Worm (Caenorhabditis elegans): ENCODE results near the gene twk-26.

The twk-26 gene

DNA sequence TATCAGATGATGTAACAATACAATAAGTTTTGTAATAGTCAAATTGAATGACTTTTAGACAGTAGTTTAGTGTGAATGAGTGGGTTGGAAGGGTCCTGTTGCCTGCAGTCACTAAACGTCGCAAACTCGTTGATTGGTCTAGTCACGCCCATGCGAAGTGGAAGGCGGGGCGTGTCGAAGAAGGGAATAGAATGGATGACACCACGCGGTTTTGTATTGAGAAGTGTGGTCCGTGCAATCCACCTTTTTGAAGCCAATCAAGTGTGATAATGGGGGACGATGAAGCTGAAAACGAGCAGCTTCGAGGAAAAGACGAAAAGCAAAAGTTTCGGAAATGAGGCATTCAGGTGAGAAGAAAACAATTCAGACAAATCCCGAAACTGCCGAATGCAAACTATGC lies 15.7 kb upstream of the twk-26 start, which contains the start of gene ceh-31:
Gene ceh-31, minus strand, starts transcription at position 101 of the 400 bp plus-strand sequence.
- TF ChIP-seq tbx-37 (GFP tag; conservative IDR thresholded peaks at IDR 0.05) = no peak
- no peak for TF ChIP-seq hnd-1 (tag; optimal IDR thresholded peaks at IDR 0.05)
- TF ChIP-seq tbx-11 (GFP tag; IDR thresholded peaks at IDR 0.05) = no peak
- no peak for TF ChIP-seq pes-1 (GFP tag; IDR thresholded peaks at IDR 0.05)
- TF ChIP-seq tra-4 (tag; optimal IDR thresholded peaks at IDR 0.05) = no peak
- no peak for TF ChIP-seq ets-7 (tag; optimal IDR thresholded peaks at IDR 0.05)
- TF ChIP-seq ceh-13 (GFP tag; optimal IDR thresholded peaks at IDR 0.05) = no peak
- no peak for TF ChIP-seq sea-1 (GFP tag; conservative IDR thresholded peaks at IDR 0.05)
- TF ChIP-seq B0310.2 (tag; optimal IDR thresholded peaks at IDR 0.05) = no peak
- no peak for TF ChIP-seq aly-1 (tag; optimal IDR thresholded peaks at IDR 0.05)
- TF ChIP-seq hmg-4 (GFP tag; optimal IDR thresholded peaks at IDR 0.05) = no peak

- TF ChIP-seq tbx-37 (GFP tag; conservative IDR thresholded peaks at IDR 0.05) (no peak), ets-7 (tag; optimal IDR thresholded peaks at IDR 0.05) (no peak), pes-1 (GFP tag; IDR thresholded peaks at IDR 0.05) (no peak), F13C5.2 (tag; optimal IDR thresholded peaks at IDR 0.05) (no peak), scrt-1 (GFP tag; IDR thresholded peaks at IDR 0.05) (no peak), tbx-11 (GFP tag; IDR thresholded peaks at IDR 0.05) (no peak), ceh-13 (GFP tag; optimal IDR thresholded peaks at IDR 0.05) (no peak), B0310.2 (tag; optimal IDR thresholded peaks at IDR 0.05) (no peak), flt-1 (GFP tag; IDR thresholded peaks at IDR 0.05) (no peak), hnd-1 (tag; optimal IDR thresholded peaks at IDR 0.05) (no peak), ama-1 (optimal IDR thresholded peaks at IDR 0.05) (no peak), tra-4 (tag; optimal IDR thresholded peaks at IDR 0.05) (no peak), hmg-4 (GFP tag; optimal IDR thresholded peaks at IDR 0.05) (no peak), sea-1 (GFP tag; conservative IDR thresholded peaks at IDR 0.05) (no peak), ceh-36 (tag; optimal IDR thresholded peaks at IDR 0.05) (no peak), aly-1 (tag; optimal IDR thresholded peaks at IDR 0.05) (no peak)
Measured at ce11 chrX:3067052-3067451, 12.4 kb upstream of the twk-26 start.

DNA sequence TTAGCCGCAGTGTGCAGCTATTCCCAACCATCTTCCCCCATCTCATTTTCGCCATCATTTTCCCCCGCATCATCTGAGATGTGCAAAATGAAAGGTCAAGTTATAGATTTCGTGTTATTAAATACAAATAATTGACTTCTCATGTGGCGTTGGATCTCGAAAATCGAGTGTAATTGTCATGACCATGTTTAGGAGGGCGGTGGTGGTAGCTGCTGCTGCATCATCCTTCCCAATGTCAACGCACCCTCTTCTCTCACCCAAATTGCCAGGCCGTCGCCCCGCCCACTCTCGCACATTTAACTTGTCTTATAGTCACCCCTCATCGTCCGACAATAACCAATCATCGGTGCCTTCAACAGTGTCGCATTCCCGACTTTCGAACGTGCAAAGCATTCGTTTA lies 8.7 kb upstream of the twk-26 start, which contains the start of gene ceh-30:
Gene ceh-30, plus strand, starts transcription at position 301 of the 400 bp plus-strand sequence.
- TF ChIP-seq tbx-37 (GFP tag; conservative IDR thresholded peaks at IDR 0.05) (no peak), hnd-1 (tag; optimal IDR thresholded peaks at IDR 0.05) (no peak), tra-4 (tag; optimal IDR thresholded peaks at IDR 0.05) (no peak), aly-1 (tag; optimal IDR thresholded peaks at IDR 0.05) (no peak), scrt-1 (GFP tag; IDR thresholded peaks at IDR 0.05) (no peak), hmbx-1 (tag; optimal IDR thresholded peaks at IDR 0.05) (no peak), F13C5.2 (tag; optimal IDR thresholded peaks at IDR 0.05) (no peak)

- TF ChIP-seq hmbx-1 (tag; optimal IDR thresholded peaks at IDR 0.05) (no peak), scrt-1 (GFP tag; IDR thresholded peaks at IDR 0.05) (no peak)
Measured at ce11 chrX:3061698-3062097, 7.1 kb upstream of the twk-26 start.

- TF ChIP-seq F13C5.2 (tag; optimal IDR thresholded peaks at IDR 0.05) (no peak), flt-1 (GFP tag; IDR thresholded peaks at IDR 0.05) (no peak), ceh-36 (tag; optimal IDR thresholded peaks at IDR 0.05) (no peak), tra-4 (tag; optimal IDR thresholded peaks at IDR 0.05) (no peak), pes-1 (GFP tag; IDR thresholded peaks at IDR 0.05) (no peak), ama-1 (optimal IDR thresholded peaks at IDR 0.05) (no peak), hmbx-1 (tag; optimal IDR thresholded peaks at IDR 0.05) (no peak), ceh-13 (GFP tag; optimal IDR thresholded peaks at IDR 0.05) (no peak), scrt-1 (GFP tag; IDR thresholded peaks at IDR 0.05) (no peak), hnd-1 (tag; optimal IDR thresholded peaks at IDR 0.05) (no peak), B0310.2 (tag; optimal IDR thresholded peaks at IDR 0.05) (no peak), aly-1 (tag; optimal IDR thresholded peaks at IDR 0.05) (no peak), hmg-4 (GFP tag; optimal IDR thresholded peaks at IDR 0.05) (no peak), tbx-11 (GFP tag; IDR thresholded peaks at IDR 0.05) (no peak), sea-1 (GFP tag; conservative IDR thresholded peaks at IDR 0.05) (no peak), ets-7 (tag; optimal IDR thresholded peaks at IDR 0.05) (no peak)
Measured at ce11 chrX:3059299-3059698, 4.7 kb upstream of the twk-26 start, which contains the start of gene rsef-1. rsef-1 (minus strand) TSS chrX:3059399.

ce11 chrX:3057656-3058055 lies 3.0 kb upstream of the twk-26 start:
- TF ChIP-seq hmg-4 (GFP tag; optimal IDR thresholded peaks at IDR 0.05) (no peak), tbx-11 (GFP tag; IDR thresholded peaks at IDR 0.05) (no peak), ets-7 (tag; optimal IDR thresholded peaks at IDR 0.05) (no peak), pes-1 (GFP tag; IDR thresholded peaks at IDR 0.05) (no peak), ceh-36 (tag; optimal IDR thresholded peaks at IDR 0.05) (no peak), flt-1 (GFP tag; IDR thresholded peaks at IDR 0.05) (no peak), aly-1 (tag; optimal IDR thresholded peaks at IDR 0.05) (no peak), sea-1 (GFP tag; conservative IDR thresholded peaks at IDR 0.05) (no peak)

- TF ChIP-seq ceh-36 (tag; optimal IDR thresholded peaks at IDR 0.05) (no peak), pes-1 (GFP tag; IDR thresholded peaks at IDR 0.05) (no peak), tbx-37 (GFP tag; conservative IDR thresholded peaks at IDR 0.05) (no peak), hnd-1 (tag; optimal IDR thresholded peaks at IDR 0.05) (no peak), ets-7 (tag; optimal IDR thresholded peaks at IDR 0.05) (no peak), aly-1 (tag; optimal IDR thresholded peaks at IDR 0.05) (no peak), tra-4 (tag; optimal IDR thresholded peaks at IDR 0.05) (no peak), flt-1 (GFP tag; IDR thresholded peaks at IDR 0.05) (no peak), ceh-13 (GFP tag; optimal IDR thresholded peaks at IDR 0.05) (no peak), F13C5.2 (tag; optimal IDR thresholded peaks at IDR 0.05) (no peak), scrt-1 (GFP tag; IDR thresholded peaks at IDR 0.05) (no peak), ama-1 (optimal IDR thresholded peaks at IDR 0.05) (no peak), hmbx-1 (tag; optimal IDR thresholded peaks at IDR 0.05) (no peak), hmg-4 (GFP tag; optimal IDR thresholded peaks at IDR 0.05) (no peak), tbx-11 (GFP tag; IDR thresholded peaks at IDR 0.05) (no peak)
Measured at ce11 chrX:3056098-3056497, 1.5 kb upstream of the twk-26 start.

- TF ChIP-seq tbx-37 (GFP tag; conservative IDR thresholded peaks at IDR 0.05) (no peak), hmbx-1 (tag; optimal IDR thresholded peaks at IDR 0.05) (no peak), tbx-11 (GFP tag; IDR thresholded peaks at IDR 0.05) (no peak), ama-1 (optimal IDR thresholded peaks at IDR 0.05) (no peak), aly-1 (tag; optimal IDR thresholded peaks at IDR 0.05) (no peak), B0310.2 (tag; optimal IDR thresholded peaks at IDR 0.05) (no peak), hmg-4 (GFP tag; optimal IDR thresholded peaks at IDR 0.05) (no peak), pes-1 (GFP tag; IDR thresholded peaks at IDR 0.05) (no peak), ets-7 (tag; optimal IDR thresholded peaks at IDR 0.05) (no peak), flt-1 (GFP tag; IDR thresholded peaks at IDR 0.05) (no peak), ceh-36 (tag; optimal IDR thresholded peaks at IDR 0.05) (no peak)
Measured at ce11 chrX:3054394-3054793, 230 bp downstream of the twk-26 start.
